Fruit fly (Drosophila melanogaster) whole organism, embryonic: ENCODE results near the gene CG7179.

Experiments
- Abd-B ChIP-seq: fragments of 200-800 bp; sonication (Bioruptor generic); optimal IDR thresholded peaks from 2 replicates; lab custom pipeline; 2018; ENCODE audit warnings: missing biosample characterization, mild to moderate bottlenecking, missing genetic modification characterization, moderate library complexity
- Atf-2 ChIP-seq: fragments of 200-800 bp; sonication (Bioruptor generic); optimal IDR thresholded peaks from 2 replicates; lab custom pipeline; 2016; ENCODE audit warnings: missing biosample characterization, missing genetic modification characterization
- Bgb ChIP-seq: fragments of 200-800 bp; sonication (Bioruptor generic); IDR thresholded peaks from 2 replicates; pipeline ENCODE4 v1.3.6; 2022; ENCODE audit warnings: missing biosample characterization, missing genetic modification characterization; ENCODE audit not compliant: partially characterized antibody
- BtbVII ChIP-seq: fragments of 200-800 bp; sonication (Bioruptor generic); optimal IDR thresholded peaks from 3 replicates; lab custom pipeline; 2017; ENCODE audit warnings: missing biosample characterization, mild to moderate bottlenecking, missing genetic modification characterization
- CG10209 ChIP-seq: fragments of 200-800 bp; sonication (Bioruptor generic); optimal IDR thresholded peaks from 3 replicates; lab custom pipeline; 2017; ENCODE audit warnings: missing biosample characterization, mild to moderate bottlenecking, missing genetic modification characterization, missing genetic modification reagents
- CG10274 ChIP-seq: fragments of 200-800 bp; sonication (Bioruptor generic); optimal IDR thresholded peaks from 3 replicates; lab custom pipeline; 2017; ENCODE audit warnings: missing biosample characterization, mild to moderate bottlenecking, missing genetic modification characterization
- CG11696 ChIP-seq: fragments of 200-800 bp; sonication (Bioruptor generic); IDR thresholded peaks from 2 replicates; pipeline ENCODE4 v1.3.6; 2022; ENCODE audit warnings: missing biosample characterization, missing genetic modification characterization
- CG1233 ChIP-seq: fragments of 200-800 bp; sonication (Bioruptor generic); optimal IDR thresholded peaks from 4 replicates; lab custom pipeline; 2018; ENCODE audit warnings: missing biosample characterization, mild to moderate bottlenecking, missing genetic modification characterization
- CG15011 ChIP-seq: fragments of 200-800 bp; sonication (Bioruptor generic); optimal IDR thresholded peaks from 3 replicates; lab custom pipeline; 2018; ENCODE audit warnings: missing biosample characterization, mild to moderate bottlenecking, missing genetic modification characterization
- CG15514 ChIP-seq: fragments of 200-800 bp; sonication (Bioruptor generic); optimal IDR thresholded peaks from 3 replicates; lab custom pipeline; 2017; ENCODE audit warnings: missing biosample characterization, missing genetic modification characterization, mild to moderate bottlenecking, moderate library complexity, missing genetic modification reagents
- CG2889 ChIP-seq: fragments of 200-800 bp; sonication (Bioruptor generic); IDR thresholded peaks from 3 replicates; pipeline ENCODE4 v1.3.6; 2022; ENCODE audit warnings: missing biosample characterization, missing genetic modification characterization
- CG30431 ChIP-seq: fragments of 200-800 bp; sonication (Bioruptor generic); optimal IDR thresholded peaks from 2 replicates; lab custom pipeline; 2017; ENCODE audit warnings: missing biosample characterization, missing genetic modification characterization
- CG31388 ChIP-seq: fragments of 200-800 bp; sonication (Bioruptor generic); optimal IDR thresholded peaks from 2 replicates; lab custom pipeline; 2016; ENCODE audit warnings: missing biosample characterization, missing genetic modification characterization
- CG3726 ChIP-seq: fragments of 200-800 bp; sonication (Bioruptor generic); IDR thresholded peaks from 3 replicates; pipeline ENCODE4, ENCODE4 v1.3.6; 2022; ENCODE audit warnings: missing biosample characterization, missing genetic modification characterization
- CG42726 ChIP-seq: fragments of 200-800 bp; sonication (Bioruptor generic); IDR thresholded peaks from 2 replicates; pipeline ENCODE4 v1.3.6; 2022; ENCODE audit warnings: missing biosample characterization, missing genetic modification characterization; ENCODE audit not compliant: partially characterized antibody
- CG4360 ChIP-seq: fragments of 200-800 bp; sonication (Bioruptor generic); IDR thresholded peaks from 2 replicates; pipeline ENCODE4 v1.3.6; 2022; ENCODE audit warnings: missing biosample characterization, missing genetic modification characterization
- CG4617 ChIP-seq: fragments of 200-800 bp; sonication (Bioruptor generic); optimal IDR thresholded peaks from 3 replicates; lab custom pipeline; 2016; ENCODE audit warnings: missing biosample characterization, missing genetic modification characterization, borderline replicate concordance
- CG6272 ChIP-seq: fragments of 200-800 bp; sonication (Bioruptor generic); IDR thresholded peaks from 2 replicates; pipeline ENCODE4 v1.3.6; 2022; ENCODE audit warnings: missing biosample characterization, missing genetic modification characterization
- CG7786 ChIP-seq: fragments of 200-800 bp; sonication (Bioruptor generic); optimal IDR thresholded peaks from 2 replicates; lab custom pipeline; 2016; ENCODE audit warnings: missing biosample characterization, missing genetic modification characterization
- CG8089 ChIP-seq: fragments of 200-800 bp; sonication (Bioruptor generic); optimal IDR thresholded peaks from 3 replicates; lab custom pipeline; 2016; ENCODE audit warnings: missing biosample characterization, missing genetic modification characterization
- CG8281 ChIP-seq: fragments of 200-800 bp; sonication (Bioruptor generic); optimal IDR thresholded peaks from 2 replicates; lab custom pipeline; 2018; ENCODE audit warnings: missing biosample characterization, mild to moderate bottlenecking, missing genetic modification characterization, moderate library complexity
- CG8388 ChIP-seq: fragments of 200-800 bp; sonication (Bioruptor generic); optimal IDR thresholded peaks from 2 replicates; lab custom pipeline; 2019; ENCODE audit warnings: missing biosample characterization, mild to moderate bottlenecking, missing genetic modification characterization, moderate library complexity
- Chrac-16 ChIP-seq: fragments of 200-800 bp; sonication (Bioruptor generic); optimal IDR thresholded peaks from 3 replicates; lab custom pipeline; 2016; ENCODE audit warnings: missing biosample characterization, missing genetic modification characterization
- Gsc ChIP-seq: fragments of 200-800 bp; sonication (Bioruptor generic); IDR thresholded peaks from 2 replicates; pipeline ENCODE4 v1.3.6; 2022; ENCODE audit warnings: missing biosample characterization, missing genetic modification characterization
- HLHmδ ChIP-seq: fragments of 200-800 bp; sonication (Bioruptor generic); optimal IDR thresholded peaks from 2 replicates; lab custom pipeline; 2018; ENCODE audit warnings: missing biosample characterization, mild to moderate bottlenecking, missing genetic modification characterization, moderate library complexity
- Hmx ChIP-seq: fragments of 200-800 bp; sonication (Bioruptor generic); optimal IDR thresholded peaks from 2 replicates; lab custom pipeline; 2016; ENCODE audit warnings: missing biosample characterization, missing genetic modification characterization
- Hr3 ChIP-seq: fragments of 200-800 bp; sonication (Bioruptor generic); optimal IDR thresholded peaks from 3 replicates; lab custom pipeline; 2016; ENCODE audit warnings: missing biosample characterization, missing genetic modification characterization
- MBD-R2 ChIP-seq: fragments of 200-800 bp; sonication (Bioruptor generic); IDR thresholded peaks from 2 replicates; pipeline ENCODE4 v1.3.6; 2022; ENCODE audit warnings: missing biosample characterization, missing genetic modification characterization
- NK7.1 ChIP-seq: fragments of 200-800 bp; sonication (Bioruptor generic); optimal IDR thresholded peaks from 3 replicates; lab custom pipeline; 2016; ENCODE audit warnings: missing biosample characterization, missing genetic modification characterization
- Ptx1 ChIP-seq: fragments of 200-800 bp; sonication (Bioruptor generic); IDR thresholded peaks from 2 replicates; pipeline ENCODE4 v1.3.6; 2022; ENCODE audit warnings: missing biosample characterization, missing genetic modification characterization
- Sry-δ ChIP-seq: fragments of 200-800 bp; sonication (Bioruptor generic); optimal IDR thresholded peaks from 2 replicates; lab custom pipeline; 2016; ENCODE audit warnings: missing biosample characterization, missing genetic modification characterization
- Ssrp ChIP-seq: fragments of 200-800 bp; sonication (Bioruptor generic); optimal IDR thresholded peaks from 2 replicates; lab custom pipeline; 2018; ENCODE audit warnings: missing biosample characterization, mild to moderate bottlenecking, missing genetic modification characterization, moderate library complexity
- Trl ChIP-seq, 3 experiments: fragments of >200 bp in 2 of 3; fragments of 200-800 bp in 1 of 3; sonication (Bioruptor generic) in 1 of 3; optimal IDR thresholded peaks; 2 replicates in 1 of 3; 3 replicates in 2 of 3; lab custom pipeline; 2016 to 2017; ENCODE audit warnings: missing biosample characterization in 1 of 3, missing genetic modification characterization in 1 of 3
- Xrp1 ChIP-seq: fragments of 200-800 bp; sonication (Bioruptor generic); IDR thresholded peaks from 2 replicates; pipeline ENCODE4 v1.3.6; 2022; ENCODE audit warnings: missing biosample characterization, missing genetic modification characterization
- abd-A ChIP-seq: fragments of 200-800 bp; sonication (Bioruptor generic); optimal IDR thresholded peaks from 3 replicates; lab custom pipeline; 2019; ENCODE audit warnings: missing biosample characterization, mild to moderate bottlenecking, missing genetic modification characterization, moderate library complexity
- ase ChIP-seq: fragments of 200-800 bp; sonication (Bioruptor generic); IDR thresholded peaks from 3 replicates; pipeline ENCODE4 v1.3.6; 2022; ENCODE audit warnings: missing biosample characterization, missing genetic modification characterization
- dan ChIP-seq: fragments of 200-800 bp; sonication (Bioruptor generic); IDR thresholded peaks from 2 replicates; pipeline ENCODE4 v1.3.6; 2022; ENCODE audit warnings: missing biosample characterization, missing genetic modification characterization
- emc ChIP-seq: fragments of 200-800 bp; sonication (Bioruptor generic); optimal IDR thresholded peaks from 2 replicates; lab custom pipeline; 2016; ENCODE audit warnings: missing biosample characterization, missing genetic modification characterization
- ham ChIP-seq: fragments of 200-800 bp; sonication (Bioruptor generic); IDR thresholded peaks from 2 replicates; pipeline ENCODE4 v1.3.6; 2022; ENCODE audit warnings: missing biosample characterization, missing genetic modification characterization
- lbe ChIP-seq: fragments of 200-800 bp; sonication (Bioruptor generic); optimal IDR thresholded peaks from 2 replicates; lab custom pipeline; 2016; ENCODE audit warnings: missing biosample characterization, mild to moderate bottlenecking, missing genetic modification characterization
- lola ChIP-seq, 3 experiments: fragments of >200 bp in 2 of 3; fragments of 200-800 bp in 1 of 3; sonication (Bioruptor generic) in 1 of 3; optimal IDR thresholded peaks; 2 replicates each; lab custom pipeline; 2017 to 2019; ENCODE audit warnings: missing biosample characterization in 3 of 3, missing genetic modification characterization in 3 of 3, mild to moderate bottlenecking in 1 of 3, moderate library complexity in 1 of 3
- maf-S ChIP-seq: fragments of 200-800 bp; sonication (Bioruptor generic); optimal IDR thresholded peaks from 2 replicates; lab custom pipeline; 2016; ENCODE audit warnings: missing biosample characterization, missing genetic modification characterization
- prd ChIP-seq, 3 experiments: fragments of >200 bp in 2 of 3; fragments of 200-800 bp in 1 of 3; sonication (Bioruptor generic) in 1 of 3; optimal IDR thresholded peaks in 2 of 3; IDR thresholded peaks in 1 of 3; 2 replicates in 2 of 3; 3 replicates in 1 of 3; pipeline versions ENCODE4 v1.3.6 to Lab custom; 2017 to 2022; ENCODE audit warnings: missing biosample characterization in 1 of 3, missing genetic modification characterization in 1 of 3
- rib ChIP-seq: fragments of 200-800 bp; sonication (Bioruptor generic); IDR thresholded peaks from 2 replicates; pipeline ENCODE4 v1.3.6; 2022; ENCODE audit warnings: missing biosample characterization, missing genetic modification characterization
- row ChIP-seq: fragments of 200-800 bp; sonication (Bioruptor generic); IDR thresholded peaks from 3 replicates; pipeline ENCODE4 v1.3.6; 2022; ENCODE audit warnings: missing biosample characterization, missing genetic modification characterization
- tgo ChIP-seq: fragments of 200-800 bp; sonication (Bioruptor generic); IDR thresholded peaks from 3 replicates; pipeline ENCODE4 v1.3.6; 2022; ENCODE audit warnings: missing biosample characterization, missing genetic modification characterization
- toy ChIP-seq: fragments of 200-800 bp; sonication (Bioruptor generic); IDR thresholded peaks from 2 replicates; pipeline ENCODE4 v1.3.6; 2022; ENCODE audit warnings: missing biosample characterization, missing genetic modification characterization
- z ChIP-seq: fragments of 200-800 bp; sonication (Bioruptor generic); IDR thresholded peaks from 3 replicates; pipeline ENCODE4 v1.3.6; 2022; ENCODE audit warnings: missing biosample characterization, missing genetic modification characterization
- zfh2 ChIP-seq: fragments of 200-800 bp; sonication (Bioruptor generic); optimal IDR thresholded peaks from 2 replicates; lab custom pipeline; 2016; ENCODE audit warnings: missing biosample characterization, missing genetic modification characterization

Gene CG7179

DNA sequence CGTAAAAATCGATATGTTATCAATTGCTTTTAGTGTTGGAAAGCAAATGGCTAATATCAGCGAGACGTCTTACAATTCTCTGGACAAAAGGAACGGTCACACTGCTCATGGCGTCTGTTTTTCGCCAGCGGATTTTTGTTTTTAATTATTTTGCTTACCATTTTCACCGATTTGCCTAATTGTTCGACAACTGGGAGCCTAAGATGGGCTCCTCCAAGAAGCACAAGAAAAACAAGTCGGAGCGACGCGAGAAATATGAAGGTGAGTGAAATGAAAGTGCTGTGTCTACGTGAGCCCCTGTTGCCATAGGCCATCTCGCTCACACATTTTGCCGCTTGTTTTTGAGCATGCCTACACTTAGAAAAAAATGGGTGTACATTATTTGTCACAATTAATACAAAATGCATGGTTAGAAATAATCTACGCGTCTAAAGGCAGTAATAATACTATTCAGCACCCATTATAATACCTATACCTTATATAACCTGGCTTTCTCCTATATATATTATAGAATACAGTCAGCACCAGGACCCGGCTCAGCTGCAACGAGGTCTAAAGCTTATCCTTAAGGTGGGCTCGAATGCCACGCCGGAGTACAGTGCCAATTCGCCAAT is 5.1 kb upstream of the CG7179 start, which contains the start of gene Brd7-9 (continued):
- TF ChIP-seq CG42726 (GFP tag; lab: Robert Waterston, UW), result no peak
- no peak for TF ChIP-seq Abd-B (GFP tag; lab: Kevin White, UChicago)
- peak; percentile 51 for TF ChIP-seq Atf-2
- TF ChIP-seq CG4617 (GFP tag; lab: Kevin White, UChicago), result peak; percentile 65
- TF ChIP-seq CG3726, result peak; percentile 72; the same call in 1 of the 3 replicates
- no peak for TF ChIP-seq lbe (GFP tag; lab: Kevin White, UChicago)
- peak; percentile 80; the same call in 2 of the 3 replicates for TF ChIP-seq ase
- no peak for TF ChIP-seq HLHmδ (GFP tag; lab: Kevin White, UChicago)
- TF ChIP-seq MBD-R2 (GFP tag; lab: Robert Waterston, UW), result peak; percentile 67
- peak; percentile 44 for TF ChIP-seq CG31388 (GFP tag; lab: Kevin White, UChicago)
- no peak for TF ChIP-seq CG6272 (GFP tag; lab: Robert Waterston, UW)
- no peak for TF ChIP-seq Trl (optimal IDR thresholded peaks at IDR 0.05; lab: Kevin White, UChicago)
- TF ChIP-seq Trl (GFP tag; optimal IDR thresholded peaks at IDR 0.05; lab: Kevin White, UChicago), result peak; percentile 68
- 0 out of 2 replicates have a peak, but pooled peaks have one; percentile 41 for TF ChIP-seq ham (GFP tag; lab: Robert Waterston, UW)
- TF ChIP-seq maf-S (GFP tag; lab: Kevin White, UChicago), result peak; percentile 25
- peak; percentile 65 for TF ChIP-seq row (GFP tag; lab: Robert Waterston, UW)
- peak; percentile 78 for TF ChIP-seq CG11696 (GFP tag; lab: Robert Waterston, UW)
- peak; percentile 7 for TF ChIP-seq CG10274 (GFP tag; lab: Kevin White, UChicago)
- TF ChIP-seq CG4360, result 0 out of 2 replicates have a peak, but pooled peaks have one; percentile 6
- TF ChIP-seq dan (GFP tag; lab: Robert Waterston, UW), result no peak
- peak in 1 of 3 experiments; percentile 54 for TF ChIP-seq lola (GFP tag; optimal IDR thresholded peaks at IDR 0.05; lab: Kevin White, UChicago)
- peak; percentile 52; the same call in 1 of the 2 replicates for TF ChIP-seq Bgb (GFP tag; lab: Robert Waterston, UW)
- TF ChIP-seq Chrac-16, result peak; percentile 52
- TF ChIP-seq rib, result peak; percentile 73
- TF ChIP-seq CG10209 (GFP tag; lab: Kevin White, UChicago), result peak; percentile 68
- peak; percentile 81 for TF ChIP-seq Xrp1 (GFP tag; lab: Robert Waterston, UW)
- TF ChIP-seq CG8281 (tag; lab: Kevin White, UChicago), result no peak
- TF ChIP-seq CG30431 (GFP tag; lab: Kevin White, UChicago), result peak; percentile 20
- TF ChIP-seq CG8089 (GFP tag; lab: Kevin White, UChicago), result no peak
- TF ChIP-seq emc, result no peak
- TF ChIP-seq CG7786 (GFP tag; lab: Kevin White, UChicago), result peak; percentile 28
- peak; percentile 57 for TF ChIP-seq CG15514 (GFP tag; lab: Kevin White, UChicago)
- TF ChIP-seq CG2889 (GFP tag; lab: Robert Waterston, UW), result peak; percentile 67; the same call in 1 of the 3 replicates
- peak; percentile 72 for TF ChIP-seq Ptx1 (GFP tag; lab: Robert Waterston, UW)
- TF ChIP-seq abd-A, result no peak
- TF ChIP-seq prd (optimal IDR thresholded peaks at IDR 0.05; lab: Kevin White, UChicago), result no peak
- TF ChIP-seq prd (GFP tag; IDR thresholded peaks at IDR 0.05; lab: Robert Waterston, UW), result peak; percentile 78
- peak; percentile 49 for TF ChIP-seq Hr3
- TF ChIP-seq Hmx (GFP tag; lab: Kevin White, UChicago), result peak; percentile 11
- TF ChIP-seq Ssrp (tag; lab: Kevin White, UChicago), result peak; percentile 65
- TF ChIP-seq CG15011 (GFP tag; lab: Kevin White, UChicago), result peak; percentile 45
- peak; percentile 67 for TF ChIP-seq tgo (GFP tag; lab: Robert Waterston, UW)
- TF ChIP-seq toy, result peak; percentile 70
- peak; percentile 38 for TF ChIP-seq Sry-δ (GFP tag; lab: Kevin White, UChicago)
- peak; percentile 62 for TF ChIP-seq CG8388
- peak; percentile 69 for TF ChIP-seq CG1233
- TF ChIP-seq zfh2 (GFP tag; lab: Kevin White, UChicago), result no peak
- no peak for TF ChIP-seq z (GFP tag; lab: Robert Waterston, UW)
- peak; percentile 81 for TF ChIP-seq BtbVII (GFP tag; lab: Kevin White, UChicago)
- no peak for TF ChIP-seq Gsc
- peak; percentile 73 for TF ChIP-seq NK7.1 (GFP tag; lab: Kevin White, UChicago)
